Worm (Caenorhabditis elegans) whole organism, young adult: ENCODE measurements around the gene K03B8.4.
"Not testable (repeated sequence)": the region's sequence is repeated elsewhere in the genome, so short reads cannot be mapped to it uniquely, and the experiment has no call there.

Experiments
- D2030.7 ChIP-seq: fragments of 200-800 bp; sonication (Bioruptor generic); IDR thresholded peaks from 2 replicates; pipeline ENCODE4 v1.3.6; 2022; ENCODE audit warnings: missing genetic modification reagents, missing genetic modification characterization, missing compliant biosample characterization
- F22D6.2 ChIP-seq: sonication (generic microtip); optimal IDR thresholded peaks from 2 replicates; lab custom pipeline; 2016; ENCODE audit warnings: mild to moderate bottlenecking, missing genetic modification characterization, missing compliant biosample characterization
- F33H1.4 ChIP-seq: fragments of 200-800 bp; sonication (Bioruptor generic); IDR thresholded peaks from 2 replicates; pipeline ENCODE4 v1.3.6; 2022; ENCODE audit warnings: missing genetic modification reagents, missing genetic modification characterization, missing compliant biosample characterization
- F37B4.10 ChIP-seq: fragments of 200-800 bp; sonication (Bioruptor generic); IDR thresholded peaks from 2 replicates; pipeline ENCODE4 v1.3.6; 2022; ENCODE audit warnings: missing genetic modification characterization, missing compliant biosample characterization
- F49E8.2 ChIP-seq: sonication (generic microtip); optimal IDR thresholded peaks from 3 replicates; lab custom pipeline; 2017; ENCODE audit warnings: missing genetic modification characterization, mild to moderate bottlenecking, missing compliant biosample characterization, antibody characterized with exemption, moderate library complexity; ENCODE audit not compliant: insufficient read depth
- F52B5.7 ChIP-seq: sonication (generic microtip); optimal IDR thresholded peaks from 2 replicates; lab custom pipeline; 2016; ENCODE audit warnings: mild to moderate bottlenecking, missing genetic modification characterization, missing compliant biosample characterization
- F55B11.4 ChIP-seq: sonication (generic microtip); optimal IDR thresholded peaks from 2 replicates; lab custom pipeline; 2016; ENCODE audit warnings: missing compliant biosample characterization, missing genetic modification characterization, borderline replicate concordance; ENCODE audit not compliant: insufficient read depth
- F57C9.4 ChIP-seq: sonication (generic microtip); optimal IDR thresholded peaks from 2 replicates; lab custom pipeline; 2017; ENCODE audit warnings: mild to moderate bottlenecking, missing genetic modification characterization, missing compliant biosample characterization
- Y53G8AR.9 ChIP-seq: fragments of 200-800 bp; sonication (Bioruptor generic); conservative IDR thresholded peaks from 2 replicates; pipeline ENCODE4 v1.3.6; 2022; ENCODE audit warnings: missing genetic modification reagents, missing genetic modification characterization, missing compliant biosample characterization
- aptf-3 ChIP-seq: fragments of 200-800 bp; sonication (Bioruptor generic); IDR thresholded peaks from 2 replicates; pipeline ENCODE4 v1.3.6; 2022; ENCODE audit warnings: missing genetic modification characterization, missing compliant biosample characterization
- athp-1 ChIP-seq: sonication (generic microtip); optimal IDR thresholded peaks from 2 replicates; lab custom pipeline; 2017; ENCODE audit warnings: mild to moderate bottlenecking, missing genetic modification characterization, missing compliant biosample characterization
- bed-2 ChIP-seq: fragments of 200-800 bp; sonication (Bioruptor generic); IDR thresholded peaks from 2 replicates; pipeline ENCODE4 v1.3.6; 2022; ENCODE audit warnings: missing genetic modification reagents, missing genetic modification characterization, missing compliant biosample characterization
- cebp-1 ChIP-seq, 2 experiments: fragments of 200-800 bp in 1 of 2; sonication (Bioruptor generic) in 1 of 2; sonication (generic microtip) in 1 of 2; IDR thresholded peaks in 1 of 2; optimal IDR thresholded peaks in 1 of 2; 2 replicates each; pipeline versions ENCODE4 v1.3.6 to Lab custom; 2017 to 2022; ENCODE audit warnings: missing compliant biosample characterization in 2 of 2, missing genetic modification characterization in 2 of 2, mild to moderate bottlenecking in 1 of 2, missing genetic modification reagents in 1 of 2, moderate library complexity in 1 of 2
- ceh-100 ChIP-seq: fragments of 200-800 bp; sonication (Bioruptor generic); IDR thresholded peaks from 2 replicates; pipeline ENCODE4 v1.3.6; 2022; ENCODE audit warnings: missing genetic modification reagents, missing genetic modification characterization, missing compliant biosample characterization
- ceh-91 ChIP-seq: fragments of 200-800 bp; sonication (Bioruptor generic); IDR thresholded peaks from 2 replicates; pipeline ENCODE4 v1.3.6; 2022; ENCODE audit warnings: missing genetic modification reagents, missing genetic modification characterization, missing compliant biosample characterization
- die-1 ChIP-seq: sonication (generic microtip); optimal IDR thresholded peaks from 2 replicates; lab custom pipeline; 2016; ENCODE audit warnings: missing genotype, mild to moderate bottlenecking, missing genetic modification characterization, missing compliant biosample characterization
- dox-1 ChIP-seq: fragments of 200-800 bp; sonication (Bioruptor generic); IDR thresholded peaks from 2 replicates; pipeline ENCODE4 v1.3.6; 2022; ENCODE audit warnings: missing genetic modification reagents, missing genetic modification characterization, missing compliant biosample characterization
- him-1 ChIP-seq: sonication (generic microtip); optimal IDR thresholded peaks from 2 replicates; lab custom pipeline; 2016; ENCODE audit warnings: missing genotype, missing genetic modification reagents, missing genetic modification characterization, missing compliant biosample characterization
- hmg-1.2 ChIP-seq: fragments of 200-800 bp; sonication (Bioruptor generic); IDR thresholded peaks from 2 replicates; pipeline ENCODE4 v1.3.6; 2022; ENCODE audit warnings: missing genetic modification reagents, missing genetic modification characterization, missing compliant biosample characterization
- let-526 ChIP-seq: fragments of 200-800 bp; sonication (Bioruptor generic); IDR thresholded peaks from 2 replicates; pipeline ENCODE4 v1.3.6; 2022; ENCODE audit warnings: missing genetic modification reagents, missing genetic modification characterization, missing compliant biosample characterization
- lin-26 ChIP-seq: fragments of 200-800 bp; sonication (Bioruptor generic); IDR thresholded peaks from 2 replicates; pipeline ENCODE4 v1.3.6; 2022; ENCODE audit warnings: missing genetic modification reagents, missing genetic modification characterization, missing compliant biosample characterization
- lin-35 ChIP-seq, 3 experiments: fragments of 150-350 bp in 2 of 3; sonication (generic microtip) in 1 of 3; optimal IDR thresholded peaks; 2 replicates each; lab custom pipeline; 2014 to 2018; ENCODE audit warnings: missing biosample characterization in 3 of 3, missing genetic modification characterization in 3 of 3, missing genetic modification reagents in 3 of 3
- lsl-1 ChIP-seq: fragments of 200-800 bp; sonication (Bioruptor generic); optimal IDR thresholded peaks from 2 replicates; lab custom pipeline; 2018; ENCODE audit warnings: mild to moderate bottlenecking, missing genetic modification characterization, moderate library complexity, missing compliant biosample characterization
- madf-6 ChIP-seq: fragments of 200-800 bp; sonication (Bioruptor generic); IDR thresholded peaks from 2 replicates; pipeline ENCODE4 v1.3.6; 2022; ENCODE audit warnings: missing genetic modification reagents, missing genetic modification characterization, missing compliant biosample characterization
- mxl-1 ChIP-seq: sonication (generic microtip); optimal IDR thresholded peaks from 2 replicates; lab custom pipeline; 2016; ENCODE audit warnings: missing genetic modification characterization, missing compliant biosample characterization
- nfya-1 ChIP-seq: sonication (generic microtip); optimal IDR thresholded peaks from 2 replicates; lab custom pipeline; 2017; ENCODE audit warnings: antibody characterized with exemption, missing compliant biosample characterization, missing genetic modification characterization, borderline replicate concordance; ENCODE audit not compliant: insufficient read depth
- nfyb-1 ChIP-seq: fragments of 200-800 bp; sonication (Bioruptor generic); IDR thresholded peaks from 2 replicates; pipeline ENCODE4 v1.3.6; 2022; ENCODE audit warnings: missing genetic modification reagents, missing genetic modification characterization, missing compliant biosample characterization
- nhr-120 ChIP-seq: fragments of 200-800 bp; sonication (Bioruptor generic); IDR thresholded peaks from 2 replicates; pipeline ENCODE4 v1.3.6; 2022; ENCODE audit warnings: missing genetic modification characterization, missing compliant biosample characterization
- pbrm-1 ChIP-seq: fragments of 200-800 bp; sonication (Bioruptor generic); IDR thresholded peaks from 2 replicates; pipeline ENCODE4 v1.3.6; 2022; ENCODE audit warnings: missing genetic modification reagents, missing genetic modification characterization, missing compliant biosample characterization
- rcor-1 ChIP-seq: fragments of 200-800 bp; sonication (Bioruptor generic); IDR thresholded peaks from 2 replicates; pipeline ENCODE4 v1.3.6; 2022; ENCODE audit warnings: missing genetic modification reagents, missing genetic modification characterization, missing compliant biosample characterization
- repo-1 ChIP-seq: sonication (generic microtip); optimal IDR thresholded peaks from 2 replicates; lab custom pipeline; 2017; ENCODE audit warnings: mild to moderate bottlenecking, missing genetic modification characterization, missing compliant biosample characterization
- snpc-1.1 ChIP-seq: sonication (generic microtip); optimal IDR thresholded peaks from 2 replicates; lab custom pipeline; 2017; ENCODE audit warnings: missing genetic modification characterization, mild to moderate bottlenecking, missing compliant biosample characterization, antibody characterized with exemption, moderate library complexity, missing genotype, missing genetic modification reagents; ENCODE audit not compliant: insufficient read depth
- snpc-1.3 ChIP-seq: sonication (generic microtip); optimal IDR thresholded peaks from 2 replicates; lab custom pipeline; 2017; ENCODE audit warnings: missing genetic modification characterization, mild to moderate bottlenecking, missing compliant biosample characterization, antibody characterized with exemption, moderate library complexity, missing genotype, missing genetic modification reagents; ENCODE audit not compliant: insufficient read depth
- snpc-3.4 ChIP-seq: sonication (generic microtip); optimal IDR thresholded peaks from 2 replicates; lab custom pipeline; 2017; ENCODE audit warnings: missing genetic modification characterization, mild to moderate bottlenecking, missing compliant biosample characterization, antibody characterized with exemption, moderate library complexity, missing genotype, missing genetic modification reagents
- snpc-4 ChIP-seq, 5 experiments: fragments of 150-350 bp in 1 of 5; sonication (generic microtip) in 4 of 5; optimal IDR thresholded peaks; 2 replicates each; lab custom pipeline; 2014 to 2018; ENCODE audit warnings: missing genetic modification characterization in 5 of 5, missing biosample characterization in 3 of 5, antibody characterized with exemption in 2 of 5, mild to moderate bottlenecking in 2 of 5, missing compliant biosample characterization in 2 of 5, missing genotype in 2 of 5, moderate library complexity in 2 of 5, missing genetic modification reagents in 1 of 5
- sptf-2 ChIP-seq: fragments of 200-800 bp; sonication (Bioruptor generic); optimal IDR thresholded peaks from 2 replicates; lab custom pipeline; 2018; ENCODE audit warnings: mild to moderate bottlenecking, missing genetic modification characterization, missing compliant biosample characterization
- tbp1 ChIP-seq: fragments of 200-800 bp; sonication (Bioruptor generic); optimal IDR thresholded peaks from 2 replicates; lab custom pipeline; 2018; ENCODE audit warnings: mild to moderate bottlenecking, missing genetic modification characterization, missing compliant biosample characterization
- unc-130 ChIP-seq: sonication (generic microtip); optimal IDR thresholded peaks from 2 replicates; lab custom pipeline; 2016; ENCODE audit warnings: missing genetic modification reagents, missing genetic modification characterization, missing compliant biosample characterization
- unc-62 ChIP-seq: fragments of 150-350 bp; optimal IDR thresholded peaks from 2 replicates; lab custom pipeline; 2014; ENCODE audit warnings: missing biosample characterization, missing genetic modification reagents, missing genetic modification characterization
- zfh-2 ChIP-seq: fragments of 200-800 bp; sonication (Bioruptor generic); conservative IDR thresholded peaks from 2 replicates; pipeline ENCODE4 v1.3.6; 2022; ENCODE audit warnings: missing genetic modification reagents, missing genetic modification characterization, missing compliant biosample characterization
- ztf-25 ChIP-seq: fragments of 200-800 bp; sonication (Bioruptor generic); IDR thresholded peaks from 2 replicates; pipeline ENCODE4 v1.3.6; 2022; ENCODE audit warnings: missing genetic modification reagents, missing genetic modification characterization, missing compliant biosample characterization
- ztf-26 ChIP-seq: sonication (generic microtip); optimal IDR thresholded peaks from 2 replicates; lab custom pipeline; 2017; ENCODE audit warnings: missing genetic modification characterization, missing compliant biosample characterization

K03B8.4 gene

DNA sequence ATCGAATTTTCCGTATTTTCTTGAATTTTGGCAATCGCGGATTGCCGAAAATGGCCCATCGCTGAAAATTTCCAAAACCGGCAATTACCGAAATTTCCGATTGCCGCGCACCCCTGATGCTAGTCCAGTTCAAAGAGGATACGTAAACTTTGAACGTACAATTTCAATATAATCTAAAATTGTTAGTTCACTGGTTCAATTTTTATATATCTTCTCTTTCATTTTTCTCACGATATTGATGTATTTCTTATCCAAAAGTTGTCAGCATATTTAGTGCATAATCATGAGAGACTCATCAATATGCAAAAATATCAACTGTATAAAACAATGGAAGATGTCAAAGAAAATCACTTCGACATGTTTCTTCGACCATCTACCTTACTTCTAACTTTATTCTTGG, 3.7 kb upstream of the K03B8.4 start, which contains the start of gene nas-17:
TSS of gene nas-17 (plus strand) at position 301 of the 400 bp plus-strand sequence.
- TF ChIP-seq hmg-1.2 (GFP tag; lab: Robert Waterston, UW), result no peak
- no peak for TF ChIP-seq aptf-3
- TF ChIP-seq die-1 (tag; lab: Kevin White, UChicago), result no peak
- TF ChIP-seq ceh-91, result no peak
- no peak for TF ChIP-seq unc-130 (GFP tag; lab: Kevin White, UChicago)
- no peak for TF ChIP-seq cebp-1 (GFP tag; IDR thresholded peaks at IDR 0.05; lab: Robert Waterston, UW)
- TF ChIP-seq cebp-1 (tag; optimal IDR thresholded peaks at IDR 0.05; lab: Kevin White, UChicago), result no peak
- no peak for TF ChIP-seq unc-62 (GFP tag; lab: Kevin White, UChicago)
- TF ChIP-seq ceh-100 (GFP tag; lab: Robert Waterston, UW), result no peak

DNA sequence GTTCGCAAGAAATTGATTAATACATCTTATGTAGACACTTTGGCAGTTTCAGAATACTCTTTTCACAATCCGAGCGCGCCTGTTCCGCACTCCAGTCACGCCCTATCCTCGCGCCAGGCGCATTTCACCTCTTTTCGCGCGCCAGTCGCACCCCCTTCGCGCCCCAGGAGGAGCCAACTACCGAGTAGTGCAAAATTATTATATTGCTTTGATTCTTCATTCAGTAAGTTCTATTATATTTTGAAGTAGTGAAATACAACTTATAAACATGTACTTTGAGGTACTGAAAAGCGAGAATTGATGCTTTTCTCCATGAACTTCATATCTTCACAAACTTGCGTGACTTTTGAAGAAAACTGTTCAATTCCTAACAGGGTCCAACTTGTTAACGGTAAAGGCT, 1.2 kb upstream of the K03B8.4 start, which contains the start of gene nas-18:
TSS of gene nas-18 (plus strand) at position 301 of the 400 bp plus-strand sequence.
- not testable (repeated sequence) for TF ChIP-seq let-526 (GFP tag; lab: Robert Waterston, UW); ceh-91; F49E8.2 (tag; lab: Kevin White, UChicago)

DNA sequence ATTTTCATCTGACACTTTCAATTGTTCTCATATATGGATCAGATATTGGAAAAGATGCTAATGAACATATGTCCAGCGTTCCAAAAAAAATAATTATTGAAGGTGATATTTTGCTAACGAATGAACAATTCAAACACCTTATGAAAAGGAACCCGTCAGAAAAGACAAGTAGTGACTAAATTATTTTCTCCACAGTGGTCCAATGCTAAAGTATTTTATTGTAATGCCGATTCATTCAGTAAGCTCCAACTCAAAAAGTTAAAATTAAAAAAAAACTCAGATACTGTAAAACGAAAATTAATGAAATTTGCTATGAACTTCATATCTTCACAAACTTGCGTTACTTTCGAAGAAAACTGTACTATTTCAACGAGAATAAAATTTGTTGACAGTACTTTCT, 2.9 kb downstream of the K03B8.4 start, which contains the start of gene nas-16:
TSS of gene nas-16 (plus strand) at position 301 of the 400 bp plus-strand sequence.
- no peak for TF ChIP-seq F37B4.10 (GFP tag; lab: Robert Waterston, UW)
- TF ChIP-seq mxl-1 (tag; lab: Kevin White, UChicago), result no peak
- no peak for TF ChIP-seq F55B11.4 (tag; lab: Kevin White, UChicago)
- no peak for TF ChIP-seq bed-2 (GFP tag; lab: Robert Waterston, UW)
- TF ChIP-seq nhr-120 (GFP tag; lab: Robert Waterston, UW), result no peak
- no peak for TF ChIP-seq unc-130 (GFP tag; lab: Kevin White, UChicago)
- no peak for TF ChIP-seq athp-1 (tag; lab: Kevin White, UChicago)
- no peak for TF ChIP-seq ztf-25 (GFP tag; lab: Robert Waterston, UW)
- TF ChIP-seq F57C9.4, result no peak
- TF ChIP-seq rcor-1, result no peak
- TF ChIP-seq sptf-2 (GFP tag; lab: Kevin White, UChicago), result no peak
- no peak for TF ChIP-seq lin-35 (GFP tag; optimal IDR thresholded peaks at IDR 0.05; lab: Kevin White, UChicago)
- no peak for TF ChIP-seq Y53G8AR.9 (GFP tag; lab: Robert Waterston, UW)
- TF ChIP-seq F52B5.7, result no peak
- no peak for TF ChIP-seq zfh-2 (GFP tag; lab: Robert Waterston, UW)
- no peak for TF ChIP-seq repo-1
- TF ChIP-seq F22D6.2, result no peak
- no peak for TF ChIP-seq F49E8.2 (tag; lab: Kevin White, UChicago)
- TF ChIP-seq nfya-1 (tag; lab: Kevin White, UChicago), result no peak
- no peak for TF ChIP-seq ztf-26 (tag; lab: Kevin White, UChicago)

DNA sequence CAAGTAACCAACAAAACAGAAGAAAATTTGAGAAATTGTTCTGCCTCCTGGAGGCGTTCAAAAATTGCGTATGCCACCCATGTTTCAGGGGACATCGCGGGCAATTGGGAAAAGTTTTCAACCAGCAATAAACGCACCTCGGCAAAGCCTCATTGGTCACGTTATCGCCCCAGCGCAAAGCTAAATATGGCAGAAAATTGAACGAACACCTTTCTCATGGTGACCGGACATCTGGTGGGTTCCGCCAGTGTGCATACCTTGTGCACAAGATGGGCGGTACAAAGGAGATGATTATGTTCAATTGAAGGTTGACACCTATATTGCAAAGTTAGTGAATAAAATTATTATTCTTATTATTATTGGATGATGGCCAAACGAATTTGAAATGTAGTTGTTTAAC, 3.9 kb downstream of the K03B8.4 start:
- TF ChIP-seq D2030.7 (GFP tag; lab: Robert Waterston, UW), result peak; percentile 62
- peak; percentile 14 for TF ChIP-seq lsl-1 (GFP tag; lab: Kevin White, UChicago)
- peak; percentile 52; the same call in 1 of the 2 replicates for TF ChIP-seq pbrm-1 (GFP tag; lab: Robert Waterston, UW)
- TF ChIP-seq F33H1.4 (GFP tag; lab: Robert Waterston, UW), result 0 out of 2 replicates have a peak, but pooled peaks have one; percentile 30
- TF ChIP-seq him-1, result peak; percentile 48
- peak; percentile 15 for TF ChIP-seq snpc-1.3
- 0 out of 2 replicates have a peak, but pooled peaks have one; percentile 32 for TF ChIP-seq lin-26 (GFP tag; lab: Robert Waterston, UW)
- TF ChIP-seq tbp1, result peak; percentile 60
- peak; percentile 88 for TF ChIP-seq snpc-1.1
- TF ChIP-seq nfyb-1 (GFP tag; lab: Robert Waterston, UW), result peak; percentile 47; the same call in 1 of the 2 replicates
- peak; percentile 85 for TF ChIP-seq snpc-4 (GFP tag; optimal IDR thresholded peaks at IDR 0.05; lab: Kevin White, UChicago)
- TF ChIP-seq snpc-4 (tag; optimal IDR thresholded peaks at IDR 0.05; lab: Kevin White, UChicago), result peak in 3 of 4 experiments; percentile 86 to 92 (median 91)
- peak; percentile 40; the same call in 1 of the 2 replicates for TF ChIP-seq madf-6 (GFP tag; lab: Robert Waterston, UW)
- peak; percentile 73; the same call in 1 of the 2 replicates for TF ChIP-seq dox-1 (GFP tag; lab: Robert Waterston, UW)
- peak; percentile 61 for TF ChIP-seq snpc-3.4 (tag; lab: Kevin White, UChicago)
- peak; percentile 73 for TF ChIP-seq hmg-1.2 (GFP tag; lab: Robert Waterston, UW)
